Fruit fly (Drosophila melanogaster) whole organism, prepupa: ENCODE results near the gene Mo25.

Experiments
- Blimp-1 ChIP-seq: fragments of 200-800 bp; sonication (Bioruptor generic); optimal IDR thresholded peaks from 3 replicates; lab custom pipeline; 2017; ENCODE audit warnings: missing biosample characterization, missing genetic modification characterization, mild to moderate bottlenecking, moderate library complexity, missing genetic modification reagents
- CG10669 ChIP-seq: fragments of 200-800 bp; sonication (Bioruptor generic); optimal IDR thresholded peaks from 3 replicates; lab custom pipeline; 2018; ENCODE audit warnings: missing biosample characterization, mild to moderate bottlenecking, missing genetic modification characterization, moderate library complexity
- CG11294 ChIP-seq: fragments of 200-800 bp; sonication (Bioruptor generic); IDR thresholded peaks from 2 replicates; pipeline ENCODE4 v1.3.6; 2022; ENCODE audit warnings: missing biosample characterization, missing genetic modification characterization
- CG11762 ChIP-seq: fragments of 200-800 bp; sonication (Bioruptor generic); optimal IDR thresholded peaks from 3 replicates; lab custom pipeline; 2016; ENCODE audit warnings: missing biosample characterization, missing genetic modification characterization; ENCODE audit not compliant: insufficient read depth
- CG1621 ChIP-seq: fragments of 200-800 bp; sonication (Bioruptor generic); optimal IDR thresholded peaks from 3 replicates; lab custom pipeline; 2018; ENCODE audit warnings: missing biosample characterization, mild to moderate bottlenecking, missing genetic modification characterization
- CG16779 ChIP-seq: fragments of 200-800 bp; sonication (Bioruptor generic); optimal IDR thresholded peaks from 3 replicates; lab custom pipeline; 2017; ENCODE audit warnings: missing biosample characterization, mild to moderate bottlenecking, missing genetic modification characterization
- CG31627 ChIP-seq: fragments of 200-800 bp; sonication (Bioruptor generic); optimal IDR thresholded peaks from 3 replicates; lab custom pipeline; 2016; ENCODE audit warnings: missing biosample characterization, missing genetic modification characterization
- CG32006 ChIP-seq: fragments of 200-800 bp; sonication (Bioruptor generic); optimal IDR thresholded peaks from 3 replicates; lab custom pipeline; 2017; ENCODE audit warnings: missing biosample characterization, mild to moderate bottlenecking, missing genetic modification characterization
- CG34406 ChIP-seq: fragments of 200-800 bp; sonication (Bioruptor generic); optimal IDR thresholded peaks from 3 replicates; lab custom pipeline; 2016; ENCODE audit warnings: missing biosample characterization, missing genetic modification characterization
- CG4318 ChIP-seq: fragments of 200-800 bp; sonication (Bioruptor generic); optimal IDR thresholded peaks from 3 replicates; lab custom pipeline; 2017; ENCODE audit warnings: missing biosample characterization, mild to moderate bottlenecking, missing genetic modification characterization
- CG6163 ChIP-seq: fragments of 200-800 bp; sonication (Bioruptor generic); IDR thresholded peaks from 3 replicates; pipeline ENCODE4 v1.3.6; 2022; ENCODE audit warnings: missing biosample characterization, missing genetic modification characterization
- CG6792 ChIP-seq: fragments of 200-800 bp; sonication (Bioruptor generic); optimal IDR thresholded peaks from 3 replicates; lab custom pipeline; 2016; ENCODE audit warnings: missing biosample characterization, missing genetic modification characterization
- CG6808 ChIP-seq: fragments of 200-800 bp; sonication (Bioruptor generic); optimal IDR thresholded peaks from 3 replicates; lab custom pipeline; 2017; ENCODE audit warnings: missing biosample characterization, missing genetic modification characterization, mild to moderate bottlenecking, moderate library complexity, missing genetic modification reagents
- CG6854 ChIP-seq: fragments of 200-800 bp; sonication (Bioruptor generic); optimal IDR thresholded peaks from 2 replicates; lab custom pipeline; 2017; ENCODE audit warnings: missing biosample characterization, mild to moderate bottlenecking, missing genetic modification characterization
- CG7368 ChIP-seq: fragments of 200-800 bp; sonication (Bioruptor generic); optimal IDR thresholded peaks from 3 replicates; lab custom pipeline; 2016; ENCODE audit warnings: missing biosample characterization, missing genetic modification characterization
- CG8119 ChIP-seq: fragments of 200-800 bp; sonication (Bioruptor generic); IDR thresholded peaks from 3 replicates; pipeline ENCODE4 v1.3.6; 2022; ENCODE audit warnings: missing biosample characterization, missing genetic modification characterization
- CG8632 ChIP-seq: fragments of 200-800 bp; sonication (Bioruptor generic); optimal IDR thresholded peaks from 3 replicates; lab custom pipeline; 2016; ENCODE audit warnings: missing biosample characterization, missing genetic modification characterization
- CG9139 ChIP-seq: fragments of 200-800 bp; sonication (Bioruptor generic); optimal IDR thresholded peaks from 3 replicates; lab custom pipeline; 2017; ENCODE audit warnings: missing biosample characterization, mild to moderate bottlenecking, missing genetic modification characterization
- Eip75B ChIP-seq: fragments of 200-800 bp; sonication (Bioruptor generic); optimal IDR thresholded peaks from 3 replicates; lab custom pipeline; 2016; ENCODE audit warnings: missing biosample characterization, missing genetic modification characterization
- Eip78C ChIP-seq: fragments of 200-800 bp; sonication (Bioruptor generic); peaks from one replicate; lab custom pipeline; 2016; ENCODE audit warnings: missing biosample characterization, missing genetic modification characterization
- Eip93F ChIP-seq: fragments of 200-800 bp; sonication (Bioruptor generic); optimal IDR thresholded peaks from 2 replicates; lab custom pipeline; 2016; ENCODE audit warnings: missing biosample characterization, mild to moderate bottlenecking, missing genetic modification characterization
- Ets21C ChIP-seq: fragments of 200-800 bp; sonication (Bioruptor generic); optimal IDR thresholded peaks from 3 replicates; lab custom pipeline; 2016; ENCODE audit warnings: missing biosample characterization, missing genetic modification characterization
- Ets96B ChIP-seq: fragments of 200-800 bp; optimal IDR thresholded peaks from 2 replicates; lab custom pipeline; 2019; ENCODE audit warnings: missing biosample characterization, mild to moderate bottlenecking, missing genetic modification characterization, moderate library complexity
- Gug ChIP-seq: fragments of 200-800 bp; sonication (Bioruptor generic); IDR thresholded peaks from 2 replicates; pipeline ENCODE4 v1.3.6; 2022; ENCODE audit warnings: missing biosample characterization, missing genetic modification characterization
- Hr39 ChIP-seq: fragments of 200-800 bp; sonication (Bioruptor generic); optimal IDR thresholded peaks from 2 replicates; lab custom pipeline; 2016; ENCODE audit warnings: missing biosample characterization, missing genetic modification characterization
- Hr4 ChIP-seq: fragments of 200-800 bp; sonication (Bioruptor generic); optimal IDR thresholded peaks from 3 replicates; lab custom pipeline; 2016; ENCODE audit warnings: missing biosample characterization, missing genetic modification characterization
- Lpt ChIP-seq: fragments of 200-800 bp; sonication (Bioruptor generic); optimal IDR thresholded peaks from 3 replicates; lab custom pipeline; 2016; ENCODE audit warnings: missing biosample characterization, missing genetic modification characterization
- Met ChIP-seq: fragments of 200-800 bp; sonication (Bioruptor generic); optimal IDR thresholded peaks from 3 replicates; lab custom pipeline; 2016; ENCODE audit warnings: missing biosample characterization, missing genetic modification characterization
- Sox102F ChIP-seq: fragments of 200-800 bp; sonication (Bioruptor generic); optimal IDR thresholded peaks from 2 replicates; lab custom pipeline; 2016; ENCODE audit warnings: missing biosample characterization, mild to moderate bottlenecking, missing genetic modification characterization
- Sox14 ChIP-seq: fragments of 200-800 bp; sonication (Bioruptor generic); optimal IDR thresholded peaks from 3 replicates; lab custom pipeline; 2016; ENCODE audit warnings: missing biosample characterization, missing genetic modification characterization
- Sox15 ChIP-seq: fragments of 200-800 bp; sonication (Bioruptor generic); optimal IDR thresholded peaks from 3 replicates; lab custom pipeline; 2016; ENCODE audit warnings: missing biosample characterization, missing genetic modification characterization
- achi ChIP-seq: fragments of 200-800 bp; sonication (Bioruptor generic); optimal IDR thresholded peaks from 3 replicates; lab custom pipeline; 2016; ENCODE audit warnings: missing biosample characterization, missing genetic modification characterization
- acj6 ChIP-seq: fragments of 200-800 bp; sonication (Bioruptor generic); optimal IDR thresholded peaks from 3 replicates; lab custom pipeline; 2016; ENCODE audit warnings: missing biosample characterization, missing genetic modification characterization
- cyc ChIP-seq: fragments of 200-800 bp; sonication (Bioruptor generic); optimal IDR thresholded peaks from 3 replicates; lab custom pipeline; 2016; ENCODE audit warnings: missing biosample characterization, missing genetic modification characterization
- eg ChIP-seq: fragments of 200-800 bp; sonication (Bioruptor generic); IDR thresholded peaks from 3 replicates; pipeline ENCODE4 v1.3.6; 2022; ENCODE audit warnings: missing biosample characterization, missing genetic modification characterization
- esn ChIP-seq: fragments of 200-800 bp; sonication (Bioruptor generic); optimal IDR thresholded peaks from 2 replicates; lab custom pipeline; 2016; ENCODE audit warnings: missing biosample characterization, mild to moderate bottlenecking, missing genetic modification characterization, moderate library complexity
- fd59A ChIP-seq: fragments of 200-800 bp; sonication (Bioruptor generic); optimal IDR thresholded peaks from 2 replicates; lab custom pipeline; 2017; ENCODE audit warnings: missing biosample characterization, mild to moderate bottlenecking, missing genetic modification characterization, missing genetic modification reagents
- fd85E ChIP-seq: fragments of 200-800 bp; sonication (Bioruptor generic); optimal IDR thresholded peaks from 3 replicates; lab custom pipeline; 2016; ENCODE audit warnings: missing biosample characterization, missing genetic modification characterization
- fkh ChIP-seq: fragments of 200-800 bp; sonication (Bioruptor generic); optimal IDR thresholded peaks from 3 replicates; lab custom pipeline; 2017; ENCODE audit warnings: missing biosample characterization, mild to moderate bottlenecking, missing genetic modification characterization, moderate library complexity
- lz ChIP-seq: fragments of 200-800 bp; sonication (Bioruptor generic); optimal IDR thresholded peaks from 3 replicates; lab custom pipeline; 2016; ENCODE audit warnings: missing biosample characterization, missing genetic modification characterization
- pdm3 ChIP-seq: fragments of 200-800 bp; sonication (Bioruptor generic); optimal IDR thresholded peaks from 3 replicates; lab custom pipeline; 2016; ENCODE audit warnings: missing biosample characterization, missing genetic modification characterization
- ss ChIP-seq, 2 experiments: fragments of 200-800 bp; sonication (Bioruptor generic); optimal IDR thresholded peaks; 2 replicates in 1 of 2; 3 replicates in 1 of 2; lab custom pipeline; 2017 to 2018; ENCODE audit warnings: mild to moderate bottlenecking in 2 of 2, missing biosample characterization in 2 of 2, missing genetic modification characterization in 2 of 2, moderate library complexity in 1 of 2
- svp ChIP-seq: fragments of 200-800 bp; sonication (Bioruptor generic); peaks from one replicate; lab custom pipeline; 2016; ENCODE audit warnings: missing biosample characterization, missing genetic modification characterization
- topi ChIP-seq: fragments of 200-800 bp; sonication (Bioruptor generic); optimal IDR thresholded peaks from 3 replicates; lab custom pipeline; 2016; ENCODE audit warnings: missing biosample characterization, missing genetic modification characterization
- vri ChIP-seq: fragments of 200-800 bp; sonication (Bioruptor generic); optimal IDR thresholded peaks from 3 replicates; lab custom pipeline; 2016; ENCODE audit warnings: missing biosample characterization, mild to moderate bottlenecking, missing genetic modification characterization

Gene Mo25

dm6 chr3L:16612152-16612551 lies 3.1 kb downstream of the Mo25 start, which contains the start of gene CG4101 (continued):
- TF ChIP-seq CG8119 (GFP tag; lab: Robert Waterston, UW): peak; percentile 65; the same call in 2 of the 3 replicates
- no peak for TF ChIP-seq CG6854 (GFP tag; lab: Kevin White, UChicago)
- peak; percentile 71 for TF ChIP-seq Ets96B (tag; lab: Kevin White, UChicago)
- peak; percentile 53 for TF ChIP-seq CG7368 (GFP tag; lab: Kevin White, UChicago)
- TF ChIP-seq CG11294: peak; percentile 61; the same call in 1 of the 2 replicates
- TF ChIP-seq Met (GFP tag; lab: Kevin White, UChicago): peak; percentile 79
- peak; percentile 93 for TF ChIP-seq svp
- peak; percentile 33 for TF ChIP-seq Blimp-1 (GFP tag; lab: Kevin White, UChicago)

dm6 chr3L:16610201-16610600 lies 5.1 kb downstream of the Mo25 start, which contains the start of gene Prosbeta6:
Gene Prosbeta6, minus strand, starts transcription at chr3L:16610418.
- TF ChIP-seq CG16779 (tag; lab: Kevin White, UChicago) (no peak), Sox15 (GFP tag; lab: Kevin White, UChicago) (no peak), fkh (no peak), CG32006 (GFP tag; lab: Kevin White, UChicago) (no peak), eg (no peak), Eip75B (GFP tag; lab: Kevin White, UChicago) (no peak), lz (GFP tag; lab: Kevin White, UChicago) (no peak), Ets21C (GFP tag; lab: Kevin White, UChicago) (no peak), Lpt (no peak), fd59A (no peak), fd85E (GFP tag; lab: Kevin White, UChicago) (no peak)
- TF ChIP-seq, all 60 proteins: peak for 0

dm6 chr3L:16609120-16609519 lies 6.2 kb downstream of the Mo25 start, which contains the start of gene CG4098:
Gene CG4098, minus strand, starts transcription at chr3L:16609347.
- peak; percentile 55 for TF ChIP-seq CG32006 (GFP tag; lab: Kevin White, UChicago)
- peak; percentile 23 for TF ChIP-seq vri
- TF ChIP-seq Sox15 (GFP tag; lab: Kevin White, UChicago): peak; percentile 1
- peak; percentile 70 for TF ChIP-seq Hr39
- peak; percentile 87 for TF ChIP-seq eg
- TF ChIP-seq CG10669 (GFP tag; lab: Kevin White, UChicago): peak; percentile 13
- TF ChIP-seq CG6163 (GFP tag; lab: Robert Waterston, UW): peak; percentile 78
- TF ChIP-seq CG4318 (GFP tag; lab: Kevin White, UChicago): no peak
- TF ChIP-seq cyc: peak; percentile 65
- TF ChIP-seq lz (GFP tag; lab: Kevin White, UChicago): peak; percentile 59
- TF ChIP-seq Lpt: no peak
- TF ChIP-seq acj6 (GFP tag; lab: Kevin White, UChicago): peak; percentile 66
- peak; percentile 20 for TF ChIP-seq Sox102F (GFP tag; lab: Kevin White, UChicago)
- no peak for TF ChIP-seq Eip93F (GFP tag; lab: Kevin White, UChicago)
- peak; percentile 79 for TF ChIP-seq svp
- peak; percentile 22 for TF ChIP-seq CG8632 (GFP tag; lab: Kevin White, UChicago)
- no peak for TF ChIP-seq Blimp-1 (GFP tag; lab: Kevin White, UChicago)
- TF ChIP-seq ss (GFP tag; optimal IDR thresholded peaks at IDR 0.05; lab: Kevin White, UChicago): peak in 1 of 2 experiments; percentile 40
- peak; percentile 36 for TF ChIP-seq Ets96B (tag; lab: Kevin White, UChicago)
- peak; percentile 65 for TF ChIP-seq Sox14
- TF ChIP-seq topi (GFP tag; lab: Kevin White, UChicago): peak; percentile 30
- TF ChIP-seq CG11294: peak; percentile 45; the same call in 1 of the 2 replicates
- peak; percentile 51 for TF ChIP-seq achi (GFP tag; lab: Kevin White, UChicago)
- TF ChIP-seq Hr4 (GFP tag; lab: Kevin White, UChicago): peak; percentile 68
- peak; percentile 39 for TF ChIP-seq Met (GFP tag; lab: Kevin White, UChicago)
- peak; percentile 69 for TF ChIP-seq esn (GFP tag; lab: Kevin White, UChicago)
- TF ChIP-seq CG6808: peak; percentile 10
- peak; percentile 31; the same call in 1 of the 2 replicates for TF ChIP-seq Gug
- TF ChIP-seq CG6854 (GFP tag; lab: Kevin White, UChicago): no peak
- TF ChIP-seq CG7368 (GFP tag; lab: Kevin White, UChicago): peak; percentile 35
- TF ChIP-seq CG9139 (GFP tag; lab: Kevin White, UChicago): no peak
- peak; percentile 25 for TF ChIP-seq CG34406 (GFP tag; lab: Kevin White, UChicago)
- peak; percentile 60 for TF ChIP-seq CG31627 (GFP tag; lab: Kevin White, UChicago)
- peak; percentile 85 for TF ChIP-seq Eip78C (GFP tag; lab: Kevin White, UChicago)
- TF ChIP-seq fkh: no peak
- TF ChIP-seq CG8119 (GFP tag; lab: Robert Waterston, UW): no peak
- TF ChIP-seq CG11762 (GFP tag; lab: Kevin White, UChicago): peak; percentile 15
- peak; percentile 73 for TF ChIP-seq pdm3 (GFP tag; lab: Kevin White, UChicago)
- TF ChIP-seq CG16779 (tag; lab: Kevin White, UChicago): no peak
- peak; percentile 44 for TF ChIP-seq CG6792 (GFP tag; lab: Kevin White, UChicago)
- TF ChIP-seq CG1621 (tag; lab: Kevin White, UChicago): peak; percentile 58
